Comparison of ENCODE assay signal across 3 worm cellular contexts in the genomic region with DNA sequence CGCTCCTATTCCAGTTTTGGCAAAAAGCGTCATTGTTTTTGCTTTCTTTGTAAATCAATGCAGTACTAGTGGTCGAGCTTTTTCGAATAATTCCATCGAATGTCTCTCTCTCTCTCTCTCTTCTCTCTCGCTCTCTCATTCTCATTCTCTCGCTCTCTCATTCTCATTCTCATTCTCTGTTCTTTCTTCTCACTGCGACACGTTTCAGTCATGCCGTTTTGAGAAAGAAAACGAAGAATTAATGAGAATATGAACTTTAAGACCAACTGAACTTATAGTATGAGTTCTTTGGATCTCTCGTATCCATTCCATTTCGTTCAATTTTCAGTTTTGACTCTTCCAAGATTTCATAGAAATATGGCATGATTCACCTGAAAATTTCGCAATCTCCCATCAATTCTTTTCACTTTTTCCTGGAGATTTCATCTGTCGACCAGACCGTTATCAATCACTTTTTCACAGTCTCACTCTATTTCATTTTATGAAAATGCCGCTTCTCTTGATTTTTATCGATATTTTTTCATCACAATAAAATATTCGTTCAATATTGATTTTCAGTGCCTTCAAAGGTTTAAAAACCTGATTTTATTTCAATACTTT.
TF ChIP-seq lines count a peak whose summit lies in the region.

No protein-coding gene starts in this region.

TF ChIP-seq in whole organism, L1 larva, 84 proteins besides CTCF, POLR2A, EP300 and RAD21 (continued from another document):
- peak in 1 of 2 experiments; percentile 8 for TF ChIP-seq efl-1 (optimal IDR thresholded peaks at IDR 0.05; lab: Kevin White, UChicago)
- no peak for TF ChIP-seq efl-1 (GFP tag; optimal IDR thresholded peaks at IDR 0.05 in 1 of 2; lab: Kevin White, UChicago)
- TF ChIP-seq nhr-71 (tag; optimal IDR thresholded peaks at IDR 0.05; lab: Kevin White, UChicago) = peak; percentile 29
- TF ChIP-seq lin-35 (GFP tag; optimal IDR thresholded peaks at IDR 0.05; lab: Kevin White, UChicago) = peak in 1 of 2 experiments; percentile 2
- TF ChIP-seq elt-2 (tag; optimal IDR thresholded peaks at IDR 0.05; lab: Kevin White, UChicago) = no peak
- TF ChIP-seq nhr-84 (tag; optimal IDR thresholded peaks at IDR 0.05; lab: Kevin White, UChicago) = no peak
- no peak for TF ChIP-seq sptf-1 (tag; optimal IDR thresholded peaks at IDR 0.05; lab: Kevin White, UChicago)
- no peak for TF ChIP-seq irx-1 (tag; optimal IDR thresholded peaks at IDR 0.05; lab: Kevin White, UChicago)
- no peak for TF ChIP-seq mef-2 (tag; optimal IDR thresholded peaks at IDR 0.05; lab: Kevin White, UChicago)
- TF ChIP-seq mep-1 (tag; optimal IDR thresholded peaks at IDR 0.05; lab: Kevin White, UChicago) = no peak
- TF ChIP-seq lin-14 (GFP tag; optimal IDR thresholded peaks at IDR 0.05; lab: Kevin White, UChicago) = peak; percentile 55
- TF ChIP-seq nhr-90 (tag; optimal IDR thresholded peaks at IDR 0.05; lab: Kevin White, UChicago; ENCODE audit: poor library complexity) = no peak
- no peak for TF ChIP-seq C16A3.4 (tag; optimal IDR thresholded peaks at IDR 0.05; lab: Kevin White, UChicago)
- TF ChIP-seq unc-98 (GFP tag; IDR thresholded peaks at IDR 0.05; lab: Robert Waterston, UW) = no peak
- no peak for TF ChIP-seq nhr-19 (GFP tag; conservative IDR thresholded peaks at IDR 0.05; lab: Robert Waterston, UW)
- peak; percentile 5 for TF ChIP-seq dsc-1 (tag; optimal IDR thresholded peaks at IDR 0.05; lab: Kevin White, UChicago)
- TF ChIP-seq vab-15 (tag; optimal IDR thresholded peaks at IDR 0.05; lab: Kevin White, UChicago) = no peak
- TF ChIP-seq mab-9 (GFP tag; IDR thresholded peaks at IDR 0.05; lab: Robert Waterston, UW) = no peak
- no peak for TF ChIP-seq sox-4 (tag; optimal IDR thresholded peaks at IDR 0.05; lab: Kevin White, UChicago)
- no peak for TF ChIP-seq hlh-17 (GFP tag; optimal IDR thresholded peaks at IDR 0.05; lab: Kevin White, UChicago; ENCODE audit: borderline replicate concordance)
- no peak for TF ChIP-seq nhr-237 (tag; optimal IDR thresholded peaks at IDR 0.05; lab: Kevin White, UChicago)
- TF ChIP-seq egl-13 (tag; optimal IDR thresholded peaks at IDR 0.05; lab: Kevin White, UChicago) = no peak
- TF ChIP-seq zip-4 (GFP tag; optimal IDR thresholded peaks at IDR 0.05; lab: Kevin White, UChicago) = peak; percentile 30

TF ChIP-seq in whole organism, L2 larva, 48 proteins besides CTCF, POLR2A, EP300 and RAD21 (continued from another document):
- peak; percentile 39 for TF ChIP-seq sma-9 (GFP tag; optimal IDR thresholded peaks at IDR 0.05; lab: Kevin White, UChicago)
- no peak for TF ChIP-seq sma-9 (tag; optimal IDR thresholded peaks at IDR 0.05; lab: Kevin White, UChicago)
- TF ChIP-seq skn-1 (tag; optimal IDR thresholded peaks at IDR 0.05; lab: Kevin White, UChicago) = no peak
- peak; percentile 35 for TF ChIP-seq nhr-21 (tag; optimal IDR thresholded peaks at IDR 0.05; lab: Kevin White, UChicago)

TF ChIP-seq in whole organism, L4 larva, 104 proteins besides CTCF, POLR2A, EP300 and RAD21 (continued from another document):
- TF ChIP-seq skn-1 (tag; optimal IDR thresholded peaks at IDR 0.05; lab: Kevin White, UChicago) = no peak
- no peak for TF ChIP-seq nhr-237 (tag; optimal IDR thresholded peaks at IDR 0.05; lab: Kevin White, UChicago)
- TF ChIP-seq arid-1 (GFP tag; conservative IDR thresholded peaks at IDR 0.05; lab: Robert Waterston, UW) = no peak
- no peak for TF ChIP-seq mes-2 (tag; optimal IDR thresholded peaks at IDR 0.05; lab: Kevin White, UChicago; ENCODE audit: poor library complexity, severe bottlenecking)
- TF ChIP-seq dmd-6 (GFP tag; IDR thresholded peaks at IDR 0.05; lab: Robert Waterston, UW) = peak; percentile 21; the same call in 1 of the 2 replicates
- no peak for TF ChIP-seq lim-7 (GFP tag; IDR thresholded peaks at IDR 0.05; lab: Robert Waterston, UW)
- TF ChIP-seq ztf-11 (tag; optimal IDR thresholded peaks at IDR 0.05; lab: Kevin White, UChicago) = no peak
- TF ChIP-seq nhr-11 (tag; optimal IDR thresholded peaks at IDR 0.05; lab: Kevin White, UChicago) = peak; percentile 5
- no peak for TF ChIP-seq lin-39 (tag; optimal IDR thresholded peaks at IDR 0.05; lab: Kevin White, UChicago)
- TF ChIP-seq saeg-2 (GFP tag; IDR thresholded peaks at IDR 0.05; lab: Robert Waterston, UW) = no peak
- no peak for TF ChIP-seq zip-2 (tag; optimal IDR thresholded peaks at IDR 0.05; lab: Kevin White, UChicago)
- peak; percentile 28 for TF ChIP-seq aha-1 (tag; lab: Kevin White, UChicago)
- no peak for TF ChIP-seq F44E2.7 (GFP tag; IDR thresholded peaks at IDR 0.05; lab: Robert Waterston, UW)
- no peak for TF ChIP-seq lin-38 (GFP tag; IDR thresholded peaks at IDR 0.05; lab: Robert Waterston, UW)
- TF ChIP-seq D1046.2 (GFP tag; IDR thresholded peaks at IDR 0.05; lab: Robert Waterston, UW) = no peak
- no peak for TF ChIP-seq fos-1 (tag; optimal IDR thresholded peaks at IDR 0.05; lab: Kevin White, UChicago)
- TF ChIP-seq lin-29 (GFP tag; IDR thresholded peaks at IDR 0.05; lab: Robert Waterston, UW) = no peak
- TF ChIP-seq unc-39 (tag; optimal IDR thresholded peaks at IDR 0.05; lab: Kevin White, UChicago) = no peak
- no peak for TF ChIP-seq ZK546.5 (tag; optimal IDR thresholded peaks at IDR 0.05; lab: Kevin White, UChicago)
